Fruit fly (Drosophila melanogaster) S2 (cell line): Measurements from ENCODE around the gene Traf6.

Experiments
- CG8478 ChIP-seq: fragments of >200 bp; optimal IDR thresholded peaks from 2 replicates; lab custom pipeline; 2018
- CTCF ChIP-seq, 2 experiments: fragments of >200 bp; optimal IDR thresholded peaks; 2 replicates each; lab custom pipeline; 2018

- no peak for TF ChIP-seq CG8478 (lab: Kevin White, UChicago)
- no peak for TF ChIP-seq CTCF (optimal IDR thresholded peaks at IDR 0.05; lab: Kevin White, UChicago)
Measured at dm6 chrX:8165608-8166007, 8.4 kb upstream of the Traf6 start, which contains the start of gene Or7a.
